Worm (Caenorhabditis elegans): Measurements from ENCODE around the gene clr-1.

Gene clr-1

DNA sequence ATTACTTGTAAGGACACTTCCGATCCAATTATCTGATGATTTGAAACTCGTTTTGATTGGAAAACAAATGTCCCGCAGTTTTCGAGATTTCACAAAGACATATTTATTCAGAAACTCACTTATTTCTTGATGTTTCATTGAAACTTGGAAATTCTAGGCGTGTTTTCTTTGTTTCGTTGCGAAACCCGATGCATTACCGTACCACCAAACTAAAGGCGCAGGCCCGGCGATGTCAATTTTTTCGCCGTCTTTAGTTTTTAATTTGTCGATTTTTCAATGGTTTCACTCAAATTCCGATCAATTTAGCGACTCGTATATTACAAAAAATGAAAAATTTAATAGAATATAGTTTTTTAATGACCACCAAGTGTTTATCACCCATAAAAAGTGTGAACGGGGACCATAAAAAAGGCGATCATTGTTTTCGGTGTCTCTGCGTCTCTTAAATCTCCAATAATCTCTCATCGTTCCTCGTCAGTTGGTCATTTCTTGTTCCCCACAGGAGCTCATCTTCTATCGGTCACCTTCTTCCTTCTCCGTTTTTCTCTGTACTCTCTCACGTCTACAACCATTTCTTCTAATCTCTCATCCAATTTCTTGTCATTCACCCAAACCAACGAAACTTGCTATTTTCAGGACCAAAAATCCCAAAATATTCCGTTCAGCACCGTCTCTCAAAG lies at the start of gene clr-1:
TSS of gene clr-1 (plus strand) at position 630 of the 680 bp plus-strand sequence.
- TF ChIP-seq sem-2 (GFP tag; optimal IDR thresholded peaks at IDR 0.05) = no peak
- peak; percentile 27 for TF ChIP-seq unc-120 (tag; optimal IDR thresholded peaks at IDR 0.05; ENCODE audit: poor library complexity, severe bottlenecking)
- peak; percentile 74 for TF ChIP-seq hlh-1 (tag; optimal IDR thresholded peaks at IDR 0.05)

DNA sequence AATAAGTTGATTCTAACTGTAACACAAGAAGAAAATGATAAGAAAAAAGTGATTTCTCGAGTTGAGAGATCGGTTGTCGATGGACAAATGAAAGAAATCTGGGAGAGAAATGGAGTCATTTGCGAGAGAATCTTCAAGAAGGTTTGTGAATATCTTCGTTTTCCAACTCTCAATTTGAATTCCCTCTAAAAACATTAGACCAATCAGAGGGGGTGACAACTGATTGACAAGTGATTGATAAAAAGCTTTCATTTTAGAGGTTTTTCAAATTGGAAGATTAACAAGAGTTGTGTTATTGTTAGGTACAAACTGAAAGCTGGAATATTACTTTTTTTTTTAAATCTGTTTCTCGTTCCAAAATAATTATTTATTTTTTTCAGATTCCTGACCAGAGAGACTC lies 48.3 kb upstream of the clr-1 start:
- TF ChIP-seq ces-1 (GFP tag; optimal IDR thresholded peaks at IDR 0.05) (no peak), unc-62 (GFP tag; optimal IDR thresholded peaks at IDR 0.05) (peak; percentile 94), nhr-76 (tag; optimal IDR thresholded peaks at IDR 0.05) (no peak)

DNA sequence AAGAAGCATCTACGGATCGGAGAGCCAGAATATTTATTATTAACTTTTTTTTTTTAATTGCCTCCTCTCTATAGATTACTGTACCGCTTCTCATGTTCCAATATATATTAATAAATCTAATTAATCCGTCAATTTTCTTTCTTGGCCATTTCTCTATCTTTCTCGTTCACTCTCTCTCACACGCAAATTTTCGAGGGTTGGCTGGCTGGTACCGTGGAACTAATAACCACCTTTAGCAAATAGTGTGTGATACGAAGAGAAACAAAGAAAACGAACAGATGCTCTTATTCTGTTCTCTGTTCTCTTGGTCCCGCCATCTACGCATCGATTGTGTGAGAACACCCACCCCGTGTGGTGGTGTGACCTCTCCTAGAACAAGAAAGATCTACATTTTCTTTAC lies 47.8 kb upstream of the clr-1 start:
- TF ChIP-seq nhr-76 (tag; optimal IDR thresholded peaks at IDR 0.05) = no peak
- no peak for TF ChIP-seq unc-39 (tag; optimal IDR thresholded peaks at IDR 0.05)
- TF ChIP-seq hlh-1 (tag; optimal IDR thresholded peaks at IDR 0.05) = peak; percentile 75
- peak; percentile 18 for TF ChIP-seq ceh-39 (tag; optimal IDR thresholded peaks at IDR 0.05)
- TF ChIP-seq lin-13 (tag; optimal IDR thresholded peaks at IDR 0.05) = peak; percentile 25
- no peak for TF ChIP-seq pha-4 (tag; optimal IDR thresholded peaks at IDR 0.05)
- TF ChIP-seq zip-8 (tag; optimal IDR thresholded peaks at IDR 0.05) = no peak
- no peak for TF ChIP-seq mep-1 (tag; optimal IDR thresholded peaks at IDR 0.05)
- TF ChIP-seq ham-2 (GFP tag; optimal IDR thresholded peaks at IDR 0.05) = no peak
- TF ChIP-seq nhr-2 (tag; optimal IDR thresholded peaks at IDR 0.05) = no peak
- TF ChIP-seq bed-3 (GFP tag; optimal IDR thresholded peaks at IDR 0.05) = no peak
- TF ChIP-seq lsy-2 (tag; optimal IDR thresholded peaks at IDR 0.05) = no peak
- no peak for TF ChIP-seq elt-1 (tag; optimal IDR thresholded peaks at IDR 0.05; ENCODE audit: borderline replicate concordance, insufficient read depth)
- peak; percentile 14 for TF ChIP-seq unc-120 (tag; optimal IDR thresholded peaks at IDR 0.05; ENCODE audit: poor library complexity, severe bottlenecking)
- no peak for TF ChIP-seq nhr-237 (tag; optimal IDR thresholded peaks at IDR 0.05)
- no peak for TF ChIP-seq drap-1 (GFP tag; optimal IDR thresholded peaks at IDR 0.05)
- TF ChIP-seq sptf-1 (tag; optimal IDR thresholded peaks at IDR 0.05) = no peak
- TF ChIP-seq lin-32 (GFP tag; optimal IDR thresholded peaks at IDR 0.05) = peak; percentile 67
- peak; percentile 59 for TF ChIP-seq ceh-43 (GFP tag; optimal IDR thresholded peaks at IDR 0.05)
- TF ChIP-seq snpc-4 (tag; optimal IDR thresholded peaks at IDR 0.05) = no peak
- TF ChIP-seq ztf-11 (tag; optimal IDR thresholded peaks at IDR 0.05) = peak; percentile 13
- TF ChIP-seq mab-5 (tag; optimal IDR thresholded peaks at IDR 0.05) = no peak
- TF ChIP-seq unc-62 (GFP tag; optimal IDR thresholded peaks at IDR 0.05) = no peak
- peak; percentile 89 for TF ChIP-seq ces-1 (GFP tag; optimal IDR thresholded peaks at IDR 0.05)
- TF ChIP-seq nhr-12 (tag; optimal IDR thresholded peaks at IDR 0.05) = no peak
- peak; percentile 84 for TF ChIP-seq cnd-1 (tag; optimal IDR thresholded peaks at IDR 0.05)
- peak; percentile 52 for TF ChIP-seq mls-2 (tag; optimal IDR thresholded peaks at IDR 0.05)

DNA sequence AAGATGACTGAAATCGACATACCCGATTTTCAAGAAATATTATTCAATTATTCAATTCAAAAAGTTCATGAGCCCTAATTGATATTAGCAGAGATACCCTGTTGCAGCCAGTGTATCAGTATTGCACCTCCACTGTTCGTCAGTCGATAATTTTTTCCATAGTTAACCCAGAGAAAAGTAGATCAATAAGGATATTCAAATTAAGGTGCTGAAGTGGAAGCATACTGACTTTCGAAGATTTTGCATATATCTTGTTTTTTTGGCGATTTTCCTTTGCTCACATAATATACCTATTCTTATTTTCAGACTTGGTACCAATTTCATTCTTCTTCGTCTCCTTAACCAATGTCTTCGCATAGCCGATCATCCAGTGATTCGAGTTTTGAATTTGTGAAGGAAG lies 47.2 kb upstream of the clr-1 start, which contains the start of gene EEED8.15:
TSS of gene EEED8.15 (plus strand) at position 301 of the 400 bp plus-strand sequence.
- TF ChIP-seq ceh-39 (tag; optimal IDR thresholded peaks at IDR 0.05) (no peak), lin-13 (tag; optimal IDR thresholded peaks at IDR 0.05) (no peak), sem-2 (GFP tag; optimal IDR thresholded peaks at IDR 0.05) (no peak), mls-2 (tag; optimal IDR thresholded peaks at IDR 0.05) (no peak), ceh-83 (GFP tag; optimal IDR thresholded peaks at IDR 0.05) (no peak), ham-2 (GFP tag; optimal IDR thresholded peaks at IDR 0.05) (no peak), lin-32 (GFP tag; optimal IDR thresholded peaks at IDR 0.05) (no peak), unc-120 (tag; optimal IDR thresholded peaks at IDR 0.05; ENCODE audit: poor library complexity, severe bottlenecking) (no peak), cnd-1 (tag; optimal IDR thresholded peaks at IDR 0.05) (no peak), nhr-2 (tag; optimal IDR thresholded peaks at IDR 0.05) (no peak), ztf-11 (tag; optimal IDR thresholded peaks at IDR 0.05) (no peak), nhr-237 (tag; optimal IDR thresholded peaks at IDR 0.05) (no peak), zip-8 (tag; optimal IDR thresholded peaks at IDR 0.05) (no peak)

DNA sequence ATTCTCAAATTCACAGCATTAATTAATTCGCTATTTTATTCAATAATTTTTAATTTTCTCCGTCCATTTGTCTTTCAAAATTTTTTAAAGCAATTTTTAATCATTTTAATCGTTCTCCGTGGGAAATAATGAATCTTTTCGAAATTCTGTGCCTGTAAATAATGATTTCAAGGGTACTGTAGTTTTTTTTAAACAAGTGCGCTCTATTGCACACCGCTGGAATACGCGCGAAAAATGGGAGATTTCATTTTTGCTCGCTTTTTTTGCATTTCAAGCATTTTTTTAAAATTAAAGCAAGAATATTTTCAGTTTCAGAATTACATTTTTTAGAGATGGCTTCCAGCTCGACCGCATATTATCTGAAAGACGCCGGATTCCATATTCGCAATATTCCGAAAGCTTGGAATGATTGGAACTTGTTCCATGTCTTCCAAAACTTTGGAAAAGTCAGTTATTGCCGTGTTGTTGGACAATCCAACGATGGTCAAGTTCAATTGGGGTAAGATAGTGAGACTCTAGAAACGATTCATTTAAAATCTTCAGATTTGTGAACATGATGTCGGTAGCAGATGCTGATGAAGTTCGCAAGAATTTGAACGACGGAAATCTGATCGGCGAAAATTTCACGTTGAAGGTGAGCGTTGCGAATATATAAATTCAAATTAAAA lies 45.1 kb upstream of the clr-1 start, which contains the start of gene tofu-6:
TSS of gene tofu-6 (plus strand) at position 302 of the 668 bp plus-strand sequence.
- no peak for TF ChIP-seq ham-2 (GFP tag; optimal IDR thresholded peaks at IDR 0.05)
- TF ChIP-seq lsy-2 (tag; optimal IDR thresholded peaks at IDR 0.05) = peak; percentile 79
- no peak for TF ChIP-seq nhr-2 (tag; optimal IDR thresholded peaks at IDR 0.05)
- TF ChIP-seq unc-39 (tag; optimal IDR thresholded peaks at IDR 0.05) = no peak

All from whole organism, mixed stage, embryonic.